Worm (Caenorhabditis elegans) whole organism, L4 larva: ENCODE data around the gene fbxa-135.
A peak's percentile ranks its signal among the peaks of the same experiment; 100 is the strongest.

Experiments used
- F26F4.8 ChIP-seq: fragments of 200-800 bp; sonication (Bioruptor generic); conservative IDR thresholded peaks from 2 replicates; pipeline ENCODE4 v1.3.6; 2022; ENCODE audit warnings: missing genetic modification characterization, missing compliant biosample characterization
- F37D6.2 ChIP-seq: sonication (generic microtip); optimal IDR thresholded peaks from 2 replicates; lab custom pipeline; 2016; ENCODE audit warnings: mild to moderate bottlenecking, missing genetic modification characterization, missing compliant biosample characterization
- T26A8.4 ChIP-seq: fragments of 200-800 bp; sonication (Bioruptor generic); IDR thresholded peaks from 2 replicates; pipeline ENCODE4 v1.3.6; 2022; ENCODE audit warnings: missing genetic modification characterization, missing compliant biosample characterization
- Y48G9A.11 ChIP-seq: fragments of 200-800 bp; sonication (Bioruptor generic); IDR thresholded peaks from 2 replicates; pipeline ENCODE4 v1.3.6; 2022; ENCODE audit warnings: missing genetic modification reagents, missing genetic modification characterization, missing compliant biosample characterization
- Y75B8A.6 ChIP-seq: fragments of 200-800 bp; sonication (Bioruptor generic); IDR thresholded peaks from 2 replicates; pipeline ENCODE4 v1.3.6; 2022; ENCODE audit warnings: missing genetic modification reagents, missing genetic modification characterization, missing compliant biosample characterization
- aly-2 ChIP-seq: sonication (generic microtip); optimal IDR thresholded peaks from 2 replicates; lab custom pipeline; 2018; ENCODE audit warnings: missing biosample characterization, missing genetic modification characterization
- attf-4 ChIP-seq: sonication (generic microtip); optimal IDR thresholded peaks from 3 replicates; lab custom pipeline; 2017; ENCODE audit warnings: missing biosample characterization, missing genetic modification characterization
- ceh-28 ChIP-seq: fragments of 150-350 bp; optimal IDR thresholded peaks from 2 replicates; lab custom pipeline; 2014; ENCODE audit warnings: missing biosample characterization, missing genetic modification reagents, missing genetic modification characterization
- ceh-44 ChIP-seq: fragments of 200-800 bp; sonication (Bioruptor generic); IDR thresholded peaks from 2 replicates; pipeline ENCODE4 v1.3.6; 2022; ENCODE audit warnings: missing genetic modification reagents, missing genetic modification characterization, missing compliant biosample characterization
- ceh-62 ChIP-seq: sonication (generic microtip); optimal IDR thresholded peaks from 2 replicates; lab custom pipeline; 2017; ENCODE audit warnings: missing biosample characterization, missing genetic modification characterization
- ceh-82 ChIP-seq: sonication (generic microtip); optimal IDR thresholded peaks from 2 replicates; lab custom pipeline; 2017; ENCODE audit warnings: missing biosample characterization, missing genetic modification characterization
- cey-2 ChIP-seq: sonication (generic microtip); optimal IDR thresholded peaks from 3 replicates; lab custom pipeline; 2017; ENCODE audit warnings: missing genetic modification characterization, mild to moderate bottlenecking, missing compliant biosample characterization, antibody characterized with exemption, borderline replicate concordance; ENCODE audit not compliant: insufficient read depth
- daf-16 ChIP-seq, 3 experiments: sonication (generic microtip); optimal IDR thresholded peaks; 2 replicates each; lab custom pipeline; 2016 to 2017; ENCODE audit warnings: missing genetic modification characterization in 3 of 3, missing genetic modification reagents in 3 of 3, mild to moderate bottlenecking in 2 of 3, missing compliant biosample characterization in 2 of 3, missing biosample characterization in 1 of 3, moderate library complexity in 1 of 3
- daf-19 ChIP-seq: fragments of 200-800 bp; sonication (Bioruptor generic); conservative IDR thresholded peaks from 2 replicates; pipeline ENCODE4 v1.3.6; 2022; ENCODE audit warnings: missing genetic modification characterization, missing compliant biosample characterization
- daf-8 ChIP-seq: fragments of 200-800 bp; sonication (Bioruptor generic); IDR thresholded peaks from 2 replicates; pipeline ENCODE4 v1.3.6; 2022; ENCODE audit warnings: missing genetic modification characterization, missing compliant biosample characterization
- dmd-9 ChIP-seq: fragments of 200-800 bp; sonication (Bioruptor generic); IDR thresholded peaks from 2 replicates; pipeline ENCODE4 v1.3.6; 2022; ENCODE audit warnings: missing genetic modification reagents, missing genetic modification characterization, missing compliant biosample characterization
- egl-27 ChIP-seq: sonication (generic microtip); optimal IDR thresholded peaks from 3 replicates; lab custom pipeline; 2017; ENCODE audit warnings: missing biosample characterization, missing genetic modification reagents, missing genetic modification characterization
- gei-8 ChIP-seq: fragments of 200-800 bp; sonication (Bioruptor generic); optimal IDR thresholded peaks from 2 replicates; lab custom pipeline; 2018; ENCODE audit warnings: mild to moderate bottlenecking, missing genetic modification characterization, missing compliant biosample characterization
- hif-1 ChIP-seq, 2 experiments: sonication (generic microtip); optimal IDR thresholded peaks; 2 replicates each; lab custom pipeline; 2016 to 2017; ENCODE audit warnings: missing compliant biosample characterization in 2 of 2, missing genetic modification characterization in 2 of 2, missing genetic modification reagents in 2 of 2, missing genotype in 2 of 2, mild to moderate bottlenecking in 1 of 2
- hlh-11 ChIP-seq: fragments of 200-800 bp; sonication (Bioruptor generic); optimal IDR thresholded peaks from 2 replicates; lab custom pipeline; 2018; ENCODE audit warnings: mild to moderate bottlenecking, missing genetic modification characterization, missing compliant biosample characterization
- hmg-1.1 ChIP-seq: fragments of 200-800 bp; sonication (Bioruptor generic); IDR thresholded peaks from 2 replicates; pipeline ENCODE4 v1.3.6; 2022; ENCODE audit warnings: missing genetic modification reagents, missing genetic modification characterization, missing compliant biosample characterization
- jun-1 ChIP-seq: fragments of 150-350 bp; optimal IDR thresholded peaks from 2 replicates; lab custom pipeline; 2014; ENCODE audit warnings: missing biosample characterization, missing genetic modification reagents, missing genetic modification characterization
- lin-1 ChIP-seq: fragments of 200-800 bp; sonication (Bioruptor generic); IDR thresholded peaks from 2 replicates; pipeline ENCODE4 v1.3.6; 2022; ENCODE audit warnings: missing genetic modification reagents, missing genetic modification characterization, missing compliant biosample characterization
- lin-29 ChIP-seq: fragments of 200-800 bp; sonication (Bioruptor generic); IDR thresholded peaks from 2 replicates; pipeline ENCODE4 v1.3.6; 2022; ENCODE audit warnings: missing genetic modification reagents, missing genetic modification characterization, missing compliant biosample characterization
- lsy-2 ChIP-seq, 2 experiments: fragments of 150-350 bp in 1 of 2; sonication (generic microtip) in 1 of 2; optimal IDR thresholded peaks; 2 replicates each; lab custom pipeline; 2014 to 2017; ENCODE audit warnings: missing biosample characterization in 2 of 2, missing genetic modification characterization in 2 of 2
- madf-9 ChIP-seq: fragments of 200-800 bp; sonication (Bioruptor generic); conservative IDR thresholded peaks from 2 replicates; pipeline ENCODE4 v1.3.6; 2022; ENCODE audit warnings: missing genetic modification reagents, missing genetic modification characterization, missing compliant biosample characterization
- mdl-1 ChIP-seq, 2 experiments: fragments of 150-350 bp in 1 of 2; sonication (generic microtip) in 1 of 2; optimal IDR thresholded peaks; 2 replicates each; lab custom pipeline; 2014 to 2017; ENCODE audit warnings: missing biosample characterization in 2 of 2, missing genetic modification characterization in 2 of 2
- mep-1 ChIP-seq: fragments of 150-350 bp; sonication (generic microtip); optimal IDR thresholded peaks from 3 replicates; lab custom pipeline; 2014; ENCODE audit warnings: missing biosample characterization, missing genetic modification characterization
- mes-2 ChIP-seq: sonication (generic microtip); optimal IDR thresholded peaks from 2 replicates; lab custom pipeline; 2016; ENCODE audit warnings: missing genotype, mild to moderate bottlenecking, missing genetic modification characterization, missing compliant biosample characterization; ENCODE audit not compliant: poor library complexity, severe bottlenecking
- mxl-2 ChIP-seq: fragments of 200-800 bp; sonication (Bioruptor generic); conservative IDR thresholded peaks from 2 replicates; pipeline ENCODE4 v1.3.6; 2022; ENCODE audit warnings: missing genetic modification reagents, missing genetic modification characterization, missing compliant biosample characterization
- mxl-3 ChIP-seq: fragments of 200-800 bp; sonication (Bioruptor generic); optimal IDR thresholded peaks from 2 replicates; lab custom pipeline; 2018; ENCODE audit warnings: mild to moderate bottlenecking, missing genetic modification characterization, missing compliant biosample characterization
- nhr-10 ChIP-seq: fragments of 150-350 bp; optimal IDR thresholded peaks from 2 replicates; lab custom pipeline; 2014; ENCODE audit warnings: missing biosample characterization, missing genetic modification characterization
- nhr-102 ChIP-seq: sonication (generic microtip); optimal IDR thresholded peaks from 2 replicates; lab custom pipeline; 2016; ENCODE audit warnings: mild to moderate bottlenecking, missing genetic modification characterization, moderate library complexity, missing compliant biosample characterization
- nhr-48 ChIP-seq: sonication (generic microtip); optimal IDR thresholded peaks from 2 replicates; lab custom pipeline; 2016; ENCODE audit warnings: mild to moderate bottlenecking, missing genetic modification characterization, missing compliant biosample characterization
- nhr-76 ChIP-seq: fragments of 150-350 bp; optimal IDR thresholded peaks from 2 replicates; lab custom pipeline; 2014; ENCODE audit warnings: missing biosample characterization, missing genetic modification characterization
- nhr-77 ChIP-seq: fragments of 150-350 bp; optimal IDR thresholded peaks from 2 replicates; lab custom pipeline; 2014; ENCODE audit warnings: missing biosample characterization, missing genetic modification characterization
- pqm-1 ChIP-seq: sonication (generic microtip); optimal IDR thresholded peaks from 2 replicates; lab custom pipeline; 2017; ENCODE audit warnings: missing biosample characterization, missing genetic modification characterization
- rbr-2 ChIP-seq: sonication (generic microtip); optimal IDR thresholded peaks from 2 replicates; lab custom pipeline; 2016; ENCODE audit warnings: missing genotype, missing genetic modification characterization, missing compliant biosample characterization
- skn-1 ChIP-seq: fragments of 150-350 bp; optimal IDR thresholded peaks from 2 replicates; lab custom pipeline; 2014; ENCODE audit warnings: missing biosample characterization, missing genetic modification characterization
- snpc-4 ChIP-seq: fragments of 150-350 bp; optimal IDR thresholded peaks from 2 replicates; lab custom pipeline; 2014; ENCODE audit warnings: missing biosample characterization, missing genetic modification characterization
- unc-39 ChIP-seq: sonication (generic microtip); optimal IDR thresholded peaks from 2 replicates; lab custom pipeline; 2017; ENCODE audit warnings: missing biosample characterization, missing genetic modification characterization
- vab-7 ChIP-seq: fragments of 200-800 bp; sonication (Bioruptor generic); IDR thresholded peaks from 2 replicates; pipeline ENCODE4 v1.3.6; 2022; ENCODE audit warnings: missing genetic modification reagents, missing genetic modification characterization, missing compliant biosample characterization
- zag-1 ChIP-seq: fragments of 150-350 bp; optimal IDR thresholded peaks from 2 replicates; lab custom pipeline; 2014; ENCODE audit warnings: missing biosample characterization, missing genetic modification characterization
- zfp-2 ChIP-seq: sonication (generic microtip); optimal IDR thresholded peaks from 2 replicates; lab custom pipeline; 2016; ENCODE audit warnings: mild to moderate bottlenecking, missing genetic modification characterization, missing compliant biosample characterization
- zfp-3 ChIP-seq: fragments of 200-800 bp; sonication (Bioruptor generic); conservative IDR thresholded peaks from 2 replicates; pipeline ENCODE4 v1.3.6; 2022; ENCODE audit warnings: missing genetic modification reagents, missing genetic modification characterization, missing compliant biosample characterization
- ztf-11 ChIP-seq: fragments of 150-350 bp; optimal IDR thresholded peaks from 2 replicates; lab custom pipeline; 2014; ENCODE audit warnings: missing biosample characterization, missing genetic modification characterization
- ztf-7 ChIP-seq: fragments of 150-350 bp; optimal IDR thresholded peaks from 2 replicates; lab custom pipeline; 2014; ENCODE audit warnings: missing biosample characterization, missing genetic modification characterization

The fbxa-135 gene

ce11 chrV:15401856-15402314, at the start of gene fbxa-135:
TSS of gene fbxa-135 (plus strand) at chrV:15402264.
- TF ChIP-seq daf-8 (GFP tag; lab: Robert Waterston, UW) = no peak
- no peak for TF ChIP-seq daf-16 (GFP tag; optimal IDR thresholded peaks at IDR 0.05; lab: Kevin White, UChicago)
- TF ChIP-seq daf-16 (tag; optimal IDR thresholded peaks at IDR 0.05; lab: Kevin White, UChicago) = peak; percentile 93
- no peak for TF ChIP-seq ztf-11 (tag; lab: Kevin White, UChicago)

DNA sequence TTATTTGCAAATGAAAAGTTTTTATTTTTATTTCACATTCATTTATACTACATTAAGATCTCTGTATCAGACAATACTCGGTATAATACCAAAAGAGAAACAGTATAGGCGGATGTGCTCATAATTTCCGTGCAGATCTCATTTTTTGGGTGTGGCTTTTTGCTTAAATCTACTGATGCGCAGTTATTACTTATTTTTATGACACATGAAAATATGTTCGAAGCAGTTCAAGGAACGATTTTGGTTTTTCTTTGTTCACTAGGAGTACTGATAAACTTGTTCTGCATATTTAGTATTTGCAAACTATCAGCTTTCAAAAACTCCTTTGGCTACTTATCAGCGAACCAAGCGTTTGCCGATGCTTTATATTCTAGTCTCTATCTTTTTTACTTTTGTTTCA, 49.7 kb upstream of the fbxa-135 start, which contains the start of gene srx-58:
srx-58 (plus strand) TSS at position 301 of the 400 bp plus-strand sequence.
- TF ChIP-seq dmd-9 (GFP tag; lab: Robert Waterston, UW) (no peak), mxl-2 (no peak), zfp-3 (GFP tag; lab: Robert Waterston, UW) (no peak), hif-1 (tag; optimal IDR thresholded peaks at IDR 0.05; lab: Kevin White, UChicago) (no peak), unc-39 (tag; lab: Kevin White, UChicago) (no peak), gei-8 (GFP tag; lab: Kevin White, UChicago) (no peak), nhr-102 (no peak), jun-1 (no peak), attf-4 (no peak), daf-19 (GFP tag; lab: Robert Waterston, UW) (no peak)

ce11 chrV:15354648-15355047, 47.4 kb upstream of the fbxa-135 start, which contains the start of gene C29F3.7:
TSS of gene C29F3.7 (plus strand) at chrV:15354901.
- TF ChIP-seq skn-1 (tag; lab: Kevin White, UChicago) (no peak), cey-2 (tag; lab: Kevin White, UChicago) (no peak), ceh-82 (no peak), Y75B8A.6 (GFP tag; lab: Robert Waterston, UW) (no peak), pqm-1 (peak; percentile 72), daf-8 (GFP tag; lab: Robert Waterston, UW) (no peak), F37D6.2 (no peak), rbr-2 (tag; lab: Kevin White, UChicago) (no peak), ceh-44 (no peak), lin-1 (no peak; the same call in 1 of the 2 replicates), nhr-76 (tag; lab: Kevin White, UChicago) (no peak), attf-4 (no peak), nhr-102 (no peak), vab-7 (GFP tag; lab: Robert Waterston, UW) (no peak), egl-27 (tag; lab: Kevin White, UChicago) (no peak), ceh-62 (tag; lab: Kevin White, UChicago) (no peak), zfp-2 (tag; lab: Kevin White, UChicago) (no peak), F26F4.8 (GFP tag; lab: Robert Waterston, UW) (no peak), hlh-11 (tag; lab: Kevin White, UChicago) (peak; percentile 85), aly-2 (no peak), nhr-77 (tag; lab: Kevin White, UChicago) (peak; percentile 86), ztf-7 (peak; percentile 77), hmg-1.1 (GFP tag; lab: Robert Waterston, UW) (no peak), mes-2 (tag; lab: Kevin White, UChicago) (no peak), ceh-28 (tag; lab: Kevin White, UChicago) (no peak), lin-29 (GFP tag; lab: Robert Waterston, UW) (no peak), mxl-3 (GFP tag; lab: Kevin White, UChicago) (no peak), mep-1 (no peak), jun-1 (no peak), lsy-2 (tag; optimal IDR thresholded peaks at IDR 0.05; lab: Kevin White, UChicago) (no peak), nhr-10 (tag; lab: Kevin White, UChicago) (no peak), unc-39 (tag; lab: Kevin White, UChicago) (no peak), mdl-1 (tag; optimal IDR thresholded peaks at IDR 0.05; lab: Kevin White, UChicago) (peak in 1 of 2 experiments; percentile 77), snpc-4 (tag; lab: Kevin White, UChicago) (no peak), nhr-48 (peak; percentile 91), ztf-11 (tag; lab: Kevin White, UChicago) (no peak), T26A8.4 (GFP tag; lab: Robert Waterston, UW) (no peak), madf-9 (GFP tag; lab: Robert Waterston, UW) (no peak), zag-1 (tag; lab: Kevin White, UChicago) (no peak), Y48G9A.11 (no peak)
